Fruit fly (Drosophila melanogaster): Measurements from ENCODE around the gene smog.

The smog gene

dm6 chr2L:4810044-4810609, 42.5 kb upstream of the smog start (continued):
- peak; percentile 70 for TF ChIP-seq Adf1 (GFP tag; IDR thresholded peaks at IDR 0.05)
- peak; percentile 67 for TF ChIP-seq CG7745 (tag; optimal IDR thresholded peaks at IDR 0.05)
- TF ChIP-seq CG15073 (GFP tag; optimal IDR thresholded peaks at IDR 0.05): no peak
- peak; percentile 74 for TF ChIP-seq stwl (tag; optimal IDR thresholded peaks at IDR 0.05)
- peak; percentile 36 for TF ChIP-seq Ets65A (GFP tag)
- TF ChIP-seq CG13894 (tag; optimal IDR thresholded peaks at IDR 0.05): peak; percentile 66
- peak; percentile 84 for TF ChIP-seq CG10543 (GFP tag; optimal IDR thresholded peaks at IDR 0.05)
- TF ChIP-seq E2f1 (GFP tag; IDR thresholded peaks at IDR 0.05): peak; percentile 57; the same call in 1 of the 2 replicates
- no peak for TF ChIP-seq crol (GFP tag; IDR thresholded peaks at IDR 0.05)
- TF ChIP-seq Side (GFP tag; optimal IDR thresholded peaks at IDR 0.05): peak; percentile 26
- no peak for TF ChIP-seq ro (GFP tag; IDR thresholded peaks at IDR 0.05)
- TF ChIP-seq CG12219 (GFP tag; optimal IDR thresholded peaks at IDR 0.05): no peak
- no peak; the same call in 1 of the 2 replicates for TF ChIP-seq CG11085 (GFP tag; IDR thresholded peaks at IDR 0.05)
- 0 out of 3 replicates have a peak, but pooled peaks have one; percentile 5 for TF ChIP-seq CG7963 (GFP tag; IDR thresholded peaks at IDR 0.05; ENCODE audit: partially characterized antibody)
- peak; percentile 20 for TF ChIP-seq CG4707 (GFP tag; optimal IDR thresholded peaks at IDR 0.05)
- no peak for TF ChIP-seq croc (GFP tag; conservative IDR thresholded peaks at IDR 0.05)
- TF ChIP-seq row (GFP tag; IDR thresholded peaks at IDR 0.05): peak; percentile 72
- TF ChIP-seq pzg (GFP tag; optimal IDR thresholded peaks at IDR 0.05): peak; percentile 49
- no peak for TF ChIP-seq Tbp (GFP tag; optimal IDR thresholded peaks at IDR 0.05)
- no peak for TF ChIP-seq CG17359 (tag; optimal IDR thresholded peaks at IDR 0.05)
- peak; percentile 47 for TF ChIP-seq oc (tag; optimal IDR thresholded peaks at IDR 0.05)
- no peak for TF ChIP-seq CG6272 (GFP tag; IDR thresholded peaks at IDR 0.05)
- peak; percentile 68 for TF ChIP-seq CrebB (tag; optimal IDR thresholded peaks at IDR 0.05)
- peak; percentile 44 for TF ChIP-seq her (GFP tag; optimal IDR thresholded peaks at IDR 0.05)
- peak; percentile 58 for TF ChIP-seq CG15269 (tag; optimal IDR thresholded peaks at IDR 0.05)
- TF ChIP-seq Gsc (GFP tag; IDR thresholded peaks at IDR 0.05): no peak
- TF ChIP-seq Ssrp (tag; optimal IDR thresholded peaks at IDR 0.05): peak; percentile 25
- no peak for TF ChIP-seq dmrt99B (tag; optimal IDR thresholded peaks at IDR 0.05)
- TF ChIP-seq da (GFP tag; optimal IDR thresholded peaks at IDR 0.05): no peak
- peak; percentile 73 for TF ChIP-seq Rfx (GFP tag; IDR thresholded peaks at IDR 0.05)
- TF ChIP-seq CG12769 (tag; optimal IDR thresholded peaks at IDR 0.05): peak; percentile 46
- TF ChIP-seq CG6683 (GFP tag; optimal IDR thresholded peaks at IDR 0.05): no peak
- TF ChIP-seq CG11247 (GFP tag; IDR thresholded peaks at IDR 0.05): no peak
- TF ChIP-seq org-1 (GFP tag; optimal IDR thresholded peaks at IDR 0.05): no peak
- no peak for TF ChIP-seq Elba2 (GFP tag; optimal IDR thresholded peaks at IDR 0.05)
- peak; percentile 43 for TF ChIP-seq Xbp1 (GFP tag; optimal IDR thresholded peaks at IDR 0.05)
- TF ChIP-seq CG8765 (GFP tag; IDR thresholded peaks at IDR 0.05): no peak
- peak; percentile 30 for TF ChIP-seq lilli (GFP tag; optimal IDR thresholded peaks at IDR 0.05)
- TF ChIP-seq ap (GFP tag; IDR thresholded peaks at IDR 0.05): no peak
- TF ChIP-seq NK7.1 (GFP tag; optimal IDR thresholded peaks at IDR 0.05): no peak
- no peak for TF ChIP-seq CG17612 (GFP tag; IDR thresholded peaks at IDR 0.05)
- peak; percentile 29 for TF ChIP-seq CG2678 (tag; optimal IDR thresholded peaks at IDR 0.05)
- TF ChIP-seq CG17829 (tag; optimal IDR thresholded peaks at IDR 0.05): peak; percentile 64
- peak; percentile 72 for TF ChIP-seq sug (tag; optimal IDR thresholded peaks at IDR 0.05)
- peak; percentile 72 for TF ChIP-seq PHDP (tag; optimal IDR thresholded peaks at IDR 0.05)
- no peak for TF ChIP-seq bigmax (GFP tag; optimal IDR thresholded peaks at IDR 0.05)
- TF ChIP-seq sim (GFP tag; IDR thresholded peaks at IDR 0.05): no peak
- TF ChIP-seq sens (GFP tag): peak; percentile 62
- no peak for TF ChIP-seq NC2α (GFP tag; optimal IDR thresholded peaks at IDR 0.05)
- TF ChIP-seq cato (GFP tag; optimal IDR thresholded peaks at IDR 0.05; ENCODE audit: borderline replicate concordance): no peak
- TF ChIP-seq Spps (tag; optimal IDR thresholded peaks at IDR 0.05): peak; percentile 8
